Fruit fly (Drosophila melanogaster): ENCODE results near the gene CG10674.

DNA sequence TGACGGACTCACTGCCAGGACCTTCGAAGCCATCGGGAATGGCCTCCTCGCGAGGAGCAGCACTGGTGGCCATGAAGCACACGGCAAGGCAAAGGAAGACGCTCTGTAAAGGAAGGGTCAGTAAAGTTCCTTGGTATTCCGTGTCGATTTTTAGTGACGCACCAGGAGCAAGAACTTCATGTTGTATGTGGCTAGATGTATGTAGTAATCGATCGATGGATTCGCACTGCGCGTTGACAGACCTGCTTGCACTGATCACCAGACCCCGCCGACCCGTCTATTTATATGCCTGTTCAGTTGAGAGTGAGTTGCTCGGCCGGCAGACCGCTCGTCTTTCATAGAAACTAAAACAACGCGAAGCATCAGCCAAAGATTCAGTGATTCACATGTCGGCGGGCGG, 3.1 kb downstream of the CG10674 start, which contains the start of gene CG15213:
- TF ChIP-seq EcR (GFP tag; optimal IDR thresholded peaks at IDR 0.05) (no peak), Dll (optimal IDR thresholded peaks at IDR 0.05) (no peak), CG8478 (optimal IDR thresholded peaks at IDR 0.05) (no peak), psq (optimal IDR thresholded peaks at IDR 0.05) (no peak), pan (optimal IDR thresholded peaks at IDR 0.05) (no peak), usp (GFP tag; optimal IDR thresholded peaks at IDR 0.05) (no peak)

All from whole organism.